Worm (Caenorhabditis elegans) whole organism, midembryonic: ENCODE measurements around the gene npr-16.

ENCODE experiments used
- T22C8.4 ChIP-seq: fragments of 200-800 bp; sonication (Bioruptor generic); IDR thresholded peaks from 2 replicates; pipeline ENCODE4 v1.3.6; 2022; ENCODE audit warnings: missing genetic modification characterization, missing compliant biosample characterization
- cog-1 ChIP-seq: sonication (generic microtip); optimal IDR thresholded peaks from 2 replicates; lab custom pipeline; 2016; ENCODE audit warnings: missing genetic modification characterization, missing compliant biosample characterization
- flt-1 ChIP-seq: fragments of 200-800 bp; sonication (Bioruptor generic); IDR thresholded peaks from 2 replicates; pipeline ENCODE4 v1.3.6; 2022; ENCODE audit warnings: missing genetic modification characterization, missing compliant biosample characterization
- klf-2 ChIP-seq: fragments of 200-800 bp; sonication (Bioruptor generic); conservative IDR thresholded peaks from 2 replicates; pipeline ENCODE4 v1.3.6; 2022; ENCODE audit warnings: missing genetic modification reagents, missing genetic modification characterization, missing compliant biosample characterization
- ref-1 ChIP-seq: fragments of 200-800 bp; sonication (Bioruptor generic); conservative IDR thresholded peaks from 2 replicates; pipeline ENCODE4 v1.3.6; 2022; ENCODE audit warnings: missing genetic modification reagents, missing genetic modification characterization, missing compliant biosample characterization
- tab-1 ChIP-seq: fragments of 200-800 bp; sonication (Bioruptor generic); IDR thresholded peaks from 2 replicates; pipeline ENCODE4 v1.3.6; 2022; ENCODE audit warnings: missing genetic modification characterization, missing compliant biosample characterization
- ztf-23 ChIP-seq: fragments of 200-800 bp; sonication (Bioruptor generic); IDR thresholded peaks from 2 replicates; pipeline ENCODE4 v1.3.6; 2022; ENCODE audit warnings: missing genetic modification reagents, missing genetic modification characterization, missing compliant biosample characterization
- ztf-29 ChIP-seq: fragments of 200-800 bp; sonication (Bioruptor generic); IDR thresholded peaks from 2 replicates; pipeline ENCODE4 v1.3.6; 2022; ENCODE audit warnings: missing genetic modification reagents, missing genetic modification characterization, missing compliant biosample characterization

- TF ChIP-seq klf-2 (GFP tag; lab: Robert Waterston, UW) (no peak), T22C8.4 (GFP tag; lab: Robert Waterston, UW) (no peak), ztf-29 (GFP tag; lab: Robert Waterston, UW) (no peak), ref-1 (GFP tag; lab: Robert Waterston, UW) (no peak), ztf-23 (no peak), tab-1 (GFP tag; lab: Robert Waterston, UW) (no peak), flt-1 (no peak), cog-1 (tag; lab: Kevin White, UChicago) (no peak)
Observed at ce11 chrX:3473793-3474192, 44.8 kb upstream of the npr-16 start.
